Worm (Caenorhabditis elegans) whole organism, late embryonic: Measurements from ENCODE around the gene F55A4.7.

ENCODE experiments used
- C38D4.7 ChIP-seq: fragments of 200-800 bp; sonication (Bioruptor generic); optimal IDR thresholded peaks from 2 replicates; lab custom pipeline; 2018; ENCODE audit warnings: mild to moderate bottlenecking, missing genetic modification characterization, moderate library complexity, missing compliant biosample characterization
- K02D7.2 ChIP-seq: sonication (generic microtip); optimal IDR thresholded peaks from 2 replicates; lab custom pipeline; 2017; ENCODE audit warnings: mild to moderate bottlenecking, missing genetic modification characterization, missing compliant biosample characterization
- K09A11.1 ChIP-seq: sonication (generic microtip); optimal IDR thresholded peaks from 2 replicates; lab custom pipeline; 2017; ENCODE audit warnings: antibody characterized with exemption, mild to moderate bottlenecking, missing genetic modification characterization, missing compliant biosample characterization; ENCODE audit not compliant: insufficient read depth
- T23F11.4 ChIP-seq: fragments of 200-800 bp; sonication (Bioruptor generic); optimal IDR thresholded peaks from 2 replicates; lab custom pipeline; 2018; ENCODE audit warnings: mild to moderate bottlenecking, missing genetic modification characterization, missing compliant biosample characterization
- Y22D7AL.16 ChIP-seq: sonication (generic microtip); optimal IDR thresholded peaks from 2 replicates; lab custom pipeline; 2016; ENCODE audit warnings: missing genetic modification characterization, missing compliant biosample characterization
- ahr-1 ChIP-seq: sonication (generic microtip); optimal IDR thresholded peaks from 2 replicates; lab custom pipeline; 2016; ENCODE audit warnings: missing genetic modification characterization, missing compliant biosample characterization
- ama-1 ChIP-seq: fragments of 150-350 bp; optimal IDR thresholded peaks from 2 replicates; lab custom pipeline; 2014
- ceh-18 ChIP-seq: sonication (generic microtip); optimal IDR thresholded peaks from 2 replicates; lab custom pipeline; 2016; ENCODE audit warnings: missing genetic modification characterization, missing compliant biosample characterization
- ceh-19 ChIP-seq: fragments of 200-800 bp; sonication (Bioruptor generic); optimal IDR thresholded peaks from 2 replicates; lab custom pipeline; 2018; ENCODE audit warnings: mild to moderate bottlenecking, missing genetic modification characterization, missing compliant biosample characterization
- ceh-2 ChIP-seq: sonication (generic microtip); optimal IDR thresholded peaks from 2 replicates; lab custom pipeline; 2016; ENCODE audit warnings: missing genotype, missing genetic modification characterization, missing compliant biosample characterization
- ceh-31 ChIP-seq: sonication (generic microtip); optimal IDR thresholded peaks from 2 replicates; lab custom pipeline; 2016; ENCODE audit warnings: missing genetic modification characterization, missing compliant biosample characterization
- ceh-48 ChIP-seq: sonication (generic microtip); optimal IDR thresholded peaks from 2 replicates; lab custom pipeline; 2016; ENCODE audit warnings: missing genetic modification characterization, inconsistent platforms, missing compliant biosample characterization
- ceh-9 ChIP-seq: sonication (generic microtip); optimal IDR thresholded peaks from 2 replicates; lab custom pipeline; 2016; ENCODE audit warnings: mild to moderate bottlenecking, missing genetic modification characterization, inconsistent platforms, missing compliant biosample characterization
- che-1 ChIP-seq: sonication (generic microtip); optimal IDR thresholded peaks from 2 replicates; lab custom pipeline; 2016; ENCODE audit warnings: mild to moderate bottlenecking, missing genetic modification characterization, missing compliant biosample characterization
- dve-1 ChIP-seq: sonication (generic microtip); optimal IDR thresholded peaks from 2 replicates; lab custom pipeline; 2017; ENCODE audit warnings: antibody characterized with exemption, mild to moderate bottlenecking, missing genetic modification characterization, missing compliant biosample characterization
- elt-2 ChIP-seq: sonication (generic microtip); optimal IDR thresholded peaks from 2 replicates; lab custom pipeline; 2016; ENCODE audit warnings: missing genetic modification reagents, missing genetic modification characterization, missing compliant biosample characterization
- elt-4 ChIP-seq: sonication (generic microtip); optimal IDR thresholded peaks from 2 replicates; lab custom pipeline; 2016; ENCODE audit warnings: missing genetic modification characterization, missing compliant biosample characterization
- eyg-1 ChIP-seq: sonication (generic microtip); optimal IDR thresholded peaks from 2 replicates; lab custom pipeline; 2016; ENCODE audit warnings: missing genotype, missing genetic modification characterization, missing compliant biosample characterization
- hlh-15 ChIP-seq: sonication (generic microtip); optimal IDR thresholded peaks from 2 replicates; lab custom pipeline; 2016; ENCODE audit warnings: missing genetic modification characterization, missing compliant biosample characterization
- hlh-6 ChIP-seq: sonication (generic microtip); optimal IDR thresholded peaks from 2 replicates; lab custom pipeline; 2016; ENCODE audit warnings: missing genotype, missing genetic modification characterization, missing compliant biosample characterization
- hlh-8 ChIP-seq: sonication (generic microtip); optimal IDR thresholded peaks from 2 replicates; lab custom pipeline; 2016; ENCODE audit warnings: missing genotype, missing genetic modification characterization, missing compliant biosample characterization
- madf-2 ChIP-seq: sonication (generic microtip); optimal IDR thresholded peaks from 2 replicates; lab custom pipeline; 2017; ENCODE audit warnings: missing genetic modification characterization, missing compliant biosample characterization
- nfya-1 ChIP-seq: sonication (generic microtip); optimal IDR thresholded peaks from 2 replicates; lab custom pipeline; 2017; ENCODE audit warnings: missing genetic modification characterization, mild to moderate bottlenecking, missing compliant biosample characterization, antibody characterized with exemption, moderate library complexity
- nhr-11 ChIP-seq: fragments of 150-350 bp; optimal IDR thresholded peaks from 2 replicates; lab custom pipeline; 2014; ENCODE audit warnings: missing biosample characterization, missing genetic modification characterization
- nhr-232 ChIP-seq: sonication (generic microtip); optimal IDR thresholded peaks from 2 replicates; lab custom pipeline; 2016; ENCODE audit warnings: missing genetic modification characterization, missing compliant biosample characterization
- pat-9 ChIP-seq: fragments of 200-800 bp; sonication (Bioruptor generic); optimal IDR thresholded peaks from 2 replicates; lab custom pipeline; 2018; ENCODE audit warnings: mild to moderate bottlenecking, missing genetic modification characterization, moderate library complexity, missing compliant biosample characterization
- pax-1 ChIP-seq: fragments of 150-350 bp; optimal IDR thresholded peaks from 2 replicates; lab custom pipeline; 2014; ENCODE audit warnings: missing biosample characterization, missing genetic modification characterization
- pha-2 ChIP-seq: sonication (generic microtip); optimal IDR thresholded peaks from 2 replicates; lab custom pipeline; 2017; ENCODE audit warnings: mild to moderate bottlenecking, missing genetic modification characterization, missing compliant biosample characterization
- pqm-1 ChIP-seq: sonication (generic microtip); optimal IDR thresholded peaks from 2 replicates; lab custom pipeline; 2016; ENCODE audit warnings: missing genetic modification characterization, missing compliant biosample characterization
- rnt-1 ChIP-seq: sonication (generic microtip); optimal IDR thresholded peaks from 2 replicates; lab custom pipeline; 2016; ENCODE audit warnings: missing genetic modification characterization, missing compliant biosample characterization
- sdc-2 ChIP-seq: sonication (generic microtip); optimal IDR thresholded peaks from 2 replicates; lab custom pipeline; 2016; ENCODE audit warnings: missing genotype, missing genetic modification characterization, missing compliant biosample characterization
- sox-4 ChIP-seq: sonication (generic microtip); optimal IDR thresholded peaks from 2 replicates; lab custom pipeline; 2017; ENCODE audit warnings: mild to moderate bottlenecking, missing genetic modification characterization, inconsistent platforms, missing compliant biosample characterization
- tbx-2 ChIP-seq: sonication (generic microtip); optimal IDR thresholded peaks from 2 replicates; lab custom pipeline; 2016; ENCODE audit warnings: missing genetic modification characterization, missing compliant biosample characterization
- tbx-7 ChIP-seq: sonication (generic microtip); optimal IDR thresholded peaks from 2 replicates; lab custom pipeline; 2016; ENCODE audit warnings: missing genotype, missing genetic modification characterization, missing compliant biosample characterization
- ttx-3 ChIP-seq: sonication (generic microtip); optimal IDR thresholded peaks from 2 replicates; lab custom pipeline; 2016; ENCODE audit warnings: missing genetic modification reagents, missing genetic modification characterization, missing compliant biosample characterization
- unc-3 ChIP-seq, 2 experiments: fragments of 200-800 bp in 1 of 2; sonication (Bioruptor generic) in 1 of 2; sonication (generic microtip) in 1 of 2; conservative IDR thresholded peaks in 1 of 2; optimal IDR thresholded peaks in 1 of 2; 2 replicates each; pipeline versions ENCODE4 v1.3.6 to Lab custom; 2016 to 2022; ENCODE audit warnings: missing compliant biosample characterization in 2 of 2, missing genetic modification characterization in 2 of 2, missing genetic modification reagents in 1 of 2
- unc-42 ChIP-seq: sonication (generic microtip); optimal IDR thresholded peaks from 2 replicates; lab custom pipeline; 2016; ENCODE audit warnings: missing genotype, missing genetic modification characterization, missing compliant biosample characterization
- zip-5 ChIP-seq: sonication (generic microtip); optimal IDR thresholded peaks from 2 replicates; lab custom pipeline; 2016; ENCODE audit warnings: missing genetic modification characterization, missing compliant biosample characterization

F55A4.7 gene

ce11 chrX:1044327-1044726 lies 6.1 kb upstream of the F55A4.7 start:
- TF ChIP-seq ttx-3 (tag; lab: Kevin White, UChicago) (no peak), unc-42 (tag; lab: Kevin White, UChicago) (no peak)

- TF ChIP-seq ceh-48 (tag; lab: Kevin White, UChicago), result peak; percentile 76
- no peak for TF ChIP-seq elt-2 (tag; lab: Kevin White, UChicago)
- peak; percentile 1 for TF ChIP-seq nfya-1
- TF ChIP-seq ceh-9, result no peak
- TF ChIP-seq rnt-1 (tag; lab: Kevin White, UChicago), result no peak
- TF ChIP-seq hlh-8 (tag; lab: Kevin White, UChicago), result no peak
- TF ChIP-seq K09A11.1, result no peak
- TF ChIP-seq pqm-1 (tag; lab: Kevin White, UChicago), result no peak
- TF ChIP-seq ttx-3 (tag; lab: Kevin White, UChicago), result no peak
- TF ChIP-seq ahr-1 (tag; lab: Kevin White, UChicago), result no peak
- TF ChIP-seq tbx-7 (tag; lab: Kevin White, UChicago), result no peak
- no peak for TF ChIP-seq hlh-15
- peak; percentile 51 for TF ChIP-seq sdc-2 (tag; lab: Kevin White, UChicago)
- TF ChIP-seq zip-5 (tag; lab: Kevin White, UChicago), result no peak
- no peak for TF ChIP-seq ceh-19 (GFP tag; lab: Kevin White, UChicago)
- TF ChIP-seq elt-4, result no peak
- no peak for TF ChIP-seq ceh-2 (tag; lab: Kevin White, UChicago)
- TF ChIP-seq hlh-6, result no peak
- no peak for TF ChIP-seq C38D4.7
- TF ChIP-seq unc-42 (tag; lab: Kevin White, UChicago), result peak; percentile 25
- no peak for TF ChIP-seq dve-1 (tag; lab: Kevin White, UChicago)
- no peak for TF ChIP-seq Y22D7AL.16
- peak; percentile 15 for TF ChIP-seq tbx-2
- TF ChIP-seq eyg-1 (tag; lab: Kevin White, UChicago), result no peak
- no peak for TF ChIP-seq nhr-232
- TF ChIP-seq K02D7.2 (tag; lab: Kevin White, UChicago), result no peak
- TF ChIP-seq sox-4, result no peak
- TF ChIP-seq ceh-31 (tag; lab: Kevin White, UChicago), result peak; percentile 60
- no peak for TF ChIP-seq pat-9 (tag; lab: Kevin White, UChicago)
Observed at ce11 chrX:1035039-1035598, 3.1 kb downstream of the F55A4.7 start, which contains the start of the genes stau-1 and sec-22. Gene stau-1 (minus strand): TSS chrX:1035286. Gene sec-22 (plus strand): TSS chrX:1035548.

ce11 chrX:1030867-1031266 lies 7.4 kb downstream of the F55A4.7 start:
- TF ChIP-seq dve-1 (tag; lab: Kevin White, UChicago) (no peak), ceh-19 (GFP tag; lab: Kevin White, UChicago) (no peak), unc-42 (tag; lab: Kevin White, UChicago) (no peak), nhr-11 (tag; lab: Kevin White, UChicago) (no peak), che-1 (tag; lab: Kevin White, UChicago) (no peak)

ce11 chrX:1027370-1027769 lies 10.9 kb downstream of the F55A4.7 start:
- TF ChIP-seq unc-42 (tag; lab: Kevin White, UChicago) (no peak), unc-3 (GFP tag; conservative IDR thresholded peaks at IDR 0.05; lab: Robert Waterston, UW) (no peak), unc-3 (tag; optimal IDR thresholded peaks at IDR 0.05; lab: Kevin White, UChicago) (no peak), tbx-2 (no peak), ceh-19 (GFP tag; lab: Kevin White, UChicago) (no peak), ceh-18 (tag; lab: Kevin White, UChicago) (no peak), elt-4 (no peak), pax-1 (tag; lab: Kevin White, UChicago) (no peak), madf-2 (tag; lab: Kevin White, UChicago) (no peak), pha-2 (tag; lab: Kevin White, UChicago) (no peak), T23F11.4 (GFP tag; lab: Kevin White, UChicago) (no peak), hlh-6 (no peak), ama-1 (lab: Kevin White, UChicago) (no peak)
- TF ChIP-seq, all 69 proteins: peak for 0
